Worm (Caenorhabditis elegans): ENCODE data around the gene T03G11.9.

DNA sequence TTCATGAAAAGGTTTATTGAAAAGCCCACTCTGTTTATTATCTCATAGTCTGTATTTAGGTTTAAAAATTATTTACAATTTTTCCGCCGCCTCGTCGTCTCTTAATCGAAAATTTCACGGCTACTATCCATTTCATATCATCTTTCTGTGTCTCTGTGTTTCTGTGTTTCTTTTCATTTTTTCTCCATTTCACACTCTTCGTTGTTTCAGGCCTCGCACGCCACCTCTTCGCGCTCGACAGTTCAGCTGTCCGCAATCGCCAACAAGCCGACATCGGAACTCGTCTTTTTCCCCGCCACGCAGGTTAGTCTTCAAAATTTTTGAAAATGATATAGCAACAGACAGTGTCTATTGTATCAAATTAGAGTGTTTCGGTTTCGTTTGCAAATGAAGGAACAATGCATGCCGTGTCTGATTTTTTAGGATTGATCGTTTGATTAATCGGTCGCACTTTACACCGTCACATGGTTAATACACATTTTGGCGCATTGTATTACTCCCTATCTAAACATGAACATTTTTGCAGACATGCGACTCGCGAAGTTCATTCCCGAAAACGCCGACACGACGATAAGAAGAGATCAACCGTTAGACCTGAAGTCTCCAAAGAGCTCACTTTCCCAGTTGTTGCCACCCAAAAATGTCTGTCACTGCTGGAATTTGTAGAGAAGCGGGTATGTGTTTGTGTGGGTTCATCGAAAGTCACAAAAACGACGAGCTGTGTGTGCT lies 27.1 kb downstream of the T03G11.9 start:
- no peak for TF ChIP-seq fkh-10 (GFP tag; optimal IDR thresholded peaks at IDR 0.05)
- TF ChIP-seq nhr-28 (tag; optimal IDR thresholded peaks at IDR 0.05): no peak
- TF ChIP-seq ceh-82 (tag; optimal IDR thresholded peaks at IDR 0.05): no peak
- no peak for TF ChIP-seq R02D3.7 (tag; optimal IDR thresholded peaks at IDR 0.05)
- TF ChIP-seq ztf-4 (tag; optimal IDR thresholded peaks at IDR 0.05): no peak
- TF ChIP-seq nhr-11 (tag; optimal IDR thresholded peaks at IDR 0.05): no peak
- no peak for TF ChIP-seq nhr-25 (tag; optimal IDR thresholded peaks at IDR 0.05)
- TF ChIP-seq egl-27 (tag; optimal IDR thresholded peaks at IDR 0.05): no peak
- no peak for TF ChIP-seq sea-2 (GFP tag; optimal IDR thresholded peaks at IDR 0.05)
- no peak for TF ChIP-seq nhr-237 (tag; optimal IDR thresholded peaks at IDR 0.05)
- no peak for TF ChIP-seq ama-1 (optimal IDR thresholded peaks at IDR 0.05)

Data from whole organism, L3 larva.